Worm (Caenorhabditis elegans): ENCODE measurements around the gene F33D4.6.
A peak's percentile ranks its signal among the peaks of the same experiment; 100 is the strongest.

Gene F33D4.6

DNA sequence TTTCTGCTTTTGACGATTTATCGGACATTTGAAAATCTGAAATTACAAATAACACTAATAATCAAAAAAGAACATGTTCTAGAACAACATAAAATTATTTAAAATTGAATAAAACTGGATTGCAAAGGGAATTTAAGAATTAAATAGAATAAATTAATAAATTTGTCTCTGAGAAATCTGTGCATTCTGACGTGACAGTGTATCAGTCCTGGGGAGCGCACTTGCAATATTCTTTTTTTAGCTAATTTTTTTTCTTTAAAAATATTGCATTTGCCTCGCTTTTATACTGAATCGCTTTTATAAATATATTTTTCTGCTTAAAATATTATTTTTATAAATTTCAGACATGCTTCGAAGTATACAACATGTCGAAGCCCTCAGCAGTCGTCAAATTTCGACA, 8.1 kb downstream of the F33D4.6 start, which contains the start of the genes mrpl-1, emc-6 and mrps-24:
mrpl-1 (minus strand) TSS at position 1 of the 400 bp plus-strand sequence.
emc-6 (minus strand) TSS at position 36 of the 400 bp plus-strand sequence.
mrps-24 (plus strand) TSS at position 345 of the 400 bp plus-strand sequence.
- TF ChIP-seq mml-1 (tag; optimal IDR thresholded peaks at IDR 0.05): no peak
- TF ChIP-seq ztf-4 (tag; optimal IDR thresholded peaks at IDR 0.05): no peak
- no peak for TF ChIP-seq lsy-12 (tag; optimal IDR thresholded peaks at IDR 0.05)
- peak; percentile 34 for TF ChIP-seq pqm-1 (tag; optimal IDR thresholded peaks at IDR 0.05)
- peak; percentile 67 for TF ChIP-seq nhr-23 (tag; optimal IDR thresholded peaks at IDR 0.05)
- peak; percentile 13 for TF ChIP-seq tbx-2 (tag; optimal IDR thresholded peaks at IDR 0.05)
- TF ChIP-seq nfya-1 (tag; optimal IDR thresholded peaks at IDR 0.05; ENCODE audit: insufficient read depth): peak; percentile 68
- no peak for TF ChIP-seq egl-27 (tag; optimal IDR thresholded peaks at IDR 0.05)
- peak; percentile 35 for TF ChIP-seq elt-2 (tag; optimal IDR thresholded peaks at IDR 0.05)
- peak; percentile 88 for TF ChIP-seq lin-15B (tag; optimal IDR thresholded peaks at IDR 0.05)
- no peak for TF ChIP-seq nhr-77 (tag; optimal IDR thresholded peaks at IDR 0.05)
- TF ChIP-seq hmg-11 (tag; optimal IDR thresholded peaks at IDR 0.05): peak; percentile 57
- TF ChIP-seq pha-4 (tag; optimal IDR thresholded peaks at IDR 0.05): peak; percentile 82
- peak; percentile 67 for TF ChIP-seq snpc-4 (tag; optimal IDR thresholded peaks at IDR 0.05)

DNA sequence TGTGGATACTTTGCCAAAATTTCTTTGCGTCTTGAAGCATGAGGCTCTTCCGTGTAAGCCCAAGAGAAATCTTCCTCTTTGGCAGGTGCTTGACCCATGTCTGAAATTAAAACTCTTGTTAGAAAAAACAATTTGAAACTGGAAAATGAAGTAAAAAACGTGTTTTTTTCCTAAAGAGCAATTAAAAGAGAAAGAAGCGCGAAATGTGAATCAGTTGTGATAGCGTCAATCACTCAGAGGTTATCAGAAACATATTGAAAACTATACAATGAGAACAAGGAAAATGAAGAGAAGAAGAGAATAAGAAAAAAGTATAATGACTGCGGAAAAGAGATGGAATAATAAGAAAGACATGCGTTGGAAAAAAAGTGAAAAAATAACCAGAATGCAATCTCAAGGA, 11.0 kb downstream of the F33D4.6 start, which contains the start of gene F33D4.4:
F33D4.4 (minus strand) TSS at position 101 of the 400 bp plus-strand sequence.
- TF ChIP-seq eor-1 (tag; optimal IDR thresholded peaks at IDR 0.05) (no peak), nhr-77 (tag; optimal IDR thresholded peaks at IDR 0.05) (no peak), nhr-12 (tag; optimal IDR thresholded peaks at IDR 0.05) (no peak), fkh-10 (GFP tag; optimal IDR thresholded peaks at IDR 0.05) (no peak), daf-12 (tag; optimal IDR thresholded peaks at IDR 0.05) (no peak), R02D3.7 (tag; optimal IDR thresholded peaks at IDR 0.05) (no peak), unc-39 (tag; optimal IDR thresholded peaks at IDR 0.05) (no peak), aly-2 (tag; optimal IDR thresholded peaks at IDR 0.05) (no peak), egl-27 (tag; optimal IDR thresholded peaks at IDR 0.05) (no peak), mml-1 (tag; optimal IDR thresholded peaks at IDR 0.05) (no peak), ama-1 (optimal IDR thresholded peaks at IDR 0.05) (no peak), nfya-1 (tag; optimal IDR thresholded peaks at IDR 0.05; ENCODE audit: insufficient read depth) (no peak), lsy-12 (tag; optimal IDR thresholded peaks at IDR 0.05) (no peak), pha-4 (tag; optimal IDR thresholded peaks at IDR 0.05) (no peak), jun-1 (tag; optimal IDR thresholded peaks at IDR 0.05) (no peak), egl-5 (tag; optimal IDR thresholded peaks at IDR 0.05) (no peak), elt-3 (tag; optimal IDR thresholded peaks at IDR 0.05) (no peak), elt-2 (tag; optimal IDR thresholded peaks at IDR 0.05) (no peak)

DNA sequence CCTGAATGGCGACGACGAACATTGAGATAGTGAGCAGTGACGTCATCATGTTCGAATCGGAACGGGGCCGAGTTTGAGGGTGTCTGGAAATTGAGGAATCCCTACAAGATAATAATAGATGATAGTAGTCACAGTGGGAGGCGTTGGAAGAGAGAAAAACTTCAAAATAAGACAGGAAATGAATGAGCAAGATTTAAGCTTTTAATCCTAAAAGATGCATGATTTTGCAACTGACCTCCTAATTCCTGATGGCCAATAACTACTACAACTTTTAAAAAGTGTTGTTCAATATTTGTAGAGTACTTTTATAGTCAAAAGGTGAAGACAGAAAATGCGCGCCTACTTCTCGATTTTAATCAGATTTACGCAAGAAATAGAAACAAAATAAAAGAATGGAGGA, 19.5 kb downstream of the F33D4.6 start, which contains the start of gene flp-13:
flp-13 (minus strand) TSS at position 101 of the 400 bp plus-strand sequence.
- TF ChIP-seq skn-1 (tag; optimal IDR thresholded peaks at IDR 0.05) (no peak), nhr-67 (tag; optimal IDR thresholded peaks at IDR 0.05) (no peak), elt-1 (tag; optimal IDR thresholded peaks at IDR 0.05) (no peak), egl-5 (tag; optimal IDR thresholded peaks at IDR 0.05) (no peak), nhr-43 (tag; optimal IDR thresholded peaks at IDR 0.05; ENCODE audit: poor library complexity, severe bottlenecking) (no peak), sea-2 (GFP tag; optimal IDR thresholded peaks at IDR 0.05) (no peak), nhr-11 (tag; optimal IDR thresholded peaks at IDR 0.05) (no peak), lin-15B (tag; optimal IDR thresholded peaks at IDR 0.05) (no peak), ztf-11 (tag; optimal IDR thresholded peaks at IDR 0.05) (no peak), ceh-16 (tag; optimal IDR thresholded peaks at IDR 0.05) (no peak), fkh-2 (tag; optimal IDR thresholded peaks at IDR 0.05) (no peak), unc-62 (GFP tag; optimal IDR thresholded peaks at IDR 0.05) (no peak)

DNA sequence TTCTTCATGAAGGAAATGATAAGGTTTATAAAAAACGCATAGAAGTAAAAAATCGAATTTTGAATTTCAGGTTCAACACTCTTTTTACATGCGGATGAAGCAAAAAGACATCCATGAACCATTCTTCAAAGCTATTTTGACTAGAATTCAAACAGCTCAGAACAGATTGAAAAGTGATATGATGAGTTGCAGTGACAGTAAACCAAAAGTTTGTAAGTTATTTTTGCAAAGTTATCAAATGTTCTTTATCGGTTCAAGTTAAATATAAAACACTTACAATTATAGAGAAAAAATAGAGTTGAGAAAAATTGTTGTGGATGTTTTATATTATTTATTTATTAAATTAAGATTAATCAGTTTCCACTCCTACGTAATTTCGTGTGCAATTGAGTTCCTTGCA, 25.4 kb downstream of the F33D4.6 start:
- TF ChIP-seq R02D3.7 (tag; optimal IDR thresholded peaks at IDR 0.05): no peak
- no peak for TF ChIP-seq aly-2 (tag; optimal IDR thresholded peaks at IDR 0.05)
- TF ChIP-seq ama-1 (optimal IDR thresholded peaks at IDR 0.05): no peak
- no peak for TF ChIP-seq ztf-4 (tag; optimal IDR thresholded peaks at IDR 0.05)
- TF ChIP-seq fos-1 (tag; optimal IDR thresholded peaks at IDR 0.05): no peak
- TF ChIP-seq fkh-2 (tag; optimal IDR thresholded peaks at IDR 0.05): no peak
- TF ChIP-seq nhr-23 (tag; optimal IDR thresholded peaks at IDR 0.05): no peak
- TF ChIP-seq nhr-67 (tag; optimal IDR thresholded peaks at IDR 0.05): no peak
- no peak for TF ChIP-seq tbx-2 (tag; optimal IDR thresholded peaks at IDR 0.05)
- TF ChIP-seq ceh-28 (tag; optimal IDR thresholded peaks at IDR 0.05): no peak
- no peak for TF ChIP-seq lin-15B (tag; optimal IDR thresholded peaks at IDR 0.05)
- no peak for TF ChIP-seq snpc-4 (tag; optimal IDR thresholded peaks at IDR 0.05)
- no peak for TF ChIP-seq ZK546.5 (tag; optimal IDR thresholded peaks at IDR 0.05)
- TF ChIP-seq ztf-11 (tag; optimal IDR thresholded peaks at IDR 0.05): no peak
- TF ChIP-seq nfya-1 (tag; optimal IDR thresholded peaks at IDR 0.05; ENCODE audit: insufficient read depth): no peak

Data from whole organism, L3 larva.